Worm (Caenorhabditis elegans): ENCODE results near the gene smk-1.
"Not testable (repeated sequence)": the region's sequence is repeated elsewhere in the genome, so short reads cannot be mapped to it uniquely, and the experiment has no call there.

smk-1 gene

DNA sequence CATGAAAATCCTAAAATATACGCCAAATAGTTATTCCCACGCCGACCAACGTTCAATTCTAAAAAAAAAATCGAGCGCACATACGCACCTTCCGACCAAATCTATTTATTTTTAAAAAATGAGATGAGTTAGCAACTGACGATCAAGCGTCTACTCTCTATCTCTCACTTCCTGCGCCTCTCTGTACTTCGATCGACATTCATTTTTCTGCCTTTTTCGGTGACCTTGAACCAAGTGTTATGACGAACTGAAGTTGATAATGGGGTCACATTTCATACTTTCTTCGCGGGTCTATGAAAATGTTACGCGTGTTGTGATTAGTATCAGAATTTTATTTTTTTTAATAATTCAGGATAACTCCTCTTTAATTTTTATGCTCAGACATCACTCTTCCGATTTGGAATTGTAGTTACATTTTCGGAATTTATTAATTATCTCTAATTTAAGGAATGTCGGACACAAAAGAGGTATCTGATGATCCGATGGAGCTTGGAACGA lies at the start of gene smk-1:
Gene smk-1 (plus strand): TSS at position 448 of the 498 bp plus-strand sequence.
- no peak for TF ChIP-seq ceh-36 (tag; optimal IDR thresholded peaks at IDR 0.05)
- TF ChIP-seq sea-1 (GFP tag; conservative IDR thresholded peaks at IDR 0.05) = no peak
- no peak for TF ChIP-seq flt-1 (GFP tag; IDR thresholded peaks at IDR 0.05)
- no peak for TF ChIP-seq hmg-4 (GFP tag; optimal IDR thresholded peaks at IDR 0.05)
- no peak for TF ChIP-seq scrt-1 (GFP tag; IDR thresholded peaks at IDR 0.05)
- no peak for TF ChIP-seq ama-1 (optimal IDR thresholded peaks at IDR 0.05)
- TF ChIP-seq aly-1 (tag; optimal IDR thresholded peaks at IDR 0.05) = no peak

DNA sequence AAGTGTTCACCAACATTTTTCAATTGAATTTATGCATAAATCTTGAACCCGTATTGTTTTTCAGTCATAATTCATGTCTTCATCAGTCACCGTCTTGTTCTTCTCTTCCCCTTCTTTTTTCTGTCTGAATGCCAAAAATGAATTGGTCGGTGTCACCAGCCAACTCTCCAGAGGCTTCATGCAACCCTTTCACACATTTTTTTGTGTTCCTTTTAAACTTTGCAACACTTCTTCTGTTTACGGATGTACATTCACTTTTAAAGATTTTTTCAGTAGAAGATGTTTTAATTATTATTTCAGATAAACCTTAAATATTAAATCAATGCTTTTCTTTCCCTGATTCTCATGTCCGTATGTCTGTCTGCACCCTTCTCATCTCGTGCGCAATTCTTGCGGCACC lies 46.7 kb upstream of the smk-1 start, which contains the start of gene acr-16:
Gene acr-16 (plus strand): TSS at position 301 of the 400 bp plus-strand sequence.
- TF ChIP-seq tbx-11 (GFP tag; IDR thresholded peaks at IDR 0.05) (no peak), ets-7 (tag; optimal IDR thresholded peaks at IDR 0.05) (no peak), tbx-37 (GFP tag; conservative IDR thresholded peaks at IDR 0.05) (no peak), pes-1 (GFP tag; IDR thresholded peaks at IDR 0.05) (no peak), F13C5.2 (tag; optimal IDR thresholded peaks at IDR 0.05) (no peak), sea-1 (GFP tag; conservative IDR thresholded peaks at IDR 0.05) (no peak), flt-1 (GFP tag; IDR thresholded peaks at IDR 0.05) (no peak), aly-1 (tag; optimal IDR thresholded peaks at IDR 0.05) (no peak), ceh-36 (tag; optimal IDR thresholded peaks at IDR 0.05) (no peak), hmbx-1 (tag; optimal IDR thresholded peaks at IDR 0.05) (no peak), hnd-1 (tag; optimal IDR thresholded peaks at IDR 0.05) (no peak), B0310.2 (tag; optimal IDR thresholded peaks at IDR 0.05) (no peak), tra-4 (tag; optimal IDR thresholded peaks at IDR 0.05) (no peak), ceh-13 (GFP tag; optimal IDR thresholded peaks at IDR 0.05) (no peak), hmg-4 (GFP tag; optimal IDR thresholded peaks at IDR 0.05) (no peak)

DNA sequence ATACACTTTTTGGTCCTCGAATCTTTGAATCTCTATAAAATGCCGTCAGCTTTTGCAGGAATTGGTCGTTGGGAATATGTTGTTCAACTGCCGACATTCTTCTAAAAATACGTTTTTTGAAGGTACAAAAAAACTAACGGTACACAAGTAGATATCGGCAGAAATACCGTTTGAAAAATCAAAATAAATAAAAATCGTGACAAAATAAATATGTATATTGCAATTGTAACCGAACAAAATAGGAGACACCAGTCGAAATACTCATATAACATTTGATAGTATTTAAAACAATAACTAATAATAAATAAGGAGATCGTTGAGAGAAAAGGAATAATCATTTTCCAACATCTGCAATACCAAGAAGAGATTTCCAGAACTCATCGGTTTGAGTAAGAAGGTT lies 42.5 kb upstream of the smk-1 start, which contains the start of gene F25G6.8:
Gene F25G6.8 (minus strand): TSS at position 101 of the 400 bp plus-strand sequence.
- TF ChIP-seq ceh-13 (GFP tag; optimal IDR thresholded peaks at IDR 0.05) (no peak), scrt-1 (GFP tag; IDR thresholded peaks at IDR 0.05) (no peak), flt-1 (GFP tag; IDR thresholded peaks at IDR 0.05) (no peak), ama-1 (optimal IDR thresholded peaks at IDR 0.05) (no peak), hnd-1 (tag; optimal IDR thresholded peaks at IDR 0.05) (no peak), hmbx-1 (tag; optimal IDR thresholded peaks at IDR 0.05) (no peak), B0310.2 (tag; optimal IDR thresholded peaks at IDR 0.05) (no peak), tra-4 (tag; optimal IDR thresholded peaks at IDR 0.05) (no peak), pes-1 (GFP tag; IDR thresholded peaks at IDR 0.05) (no peak), hmg-4 (GFP tag; optimal IDR thresholded peaks at IDR 0.05) (no peak), sea-1 (GFP tag; conservative IDR thresholded peaks at IDR 0.05) (no peak), tbx-11 (GFP tag; IDR thresholded peaks at IDR 0.05) (no peak), ets-7 (tag; optimal IDR thresholded peaks at IDR 0.05) (no peak), aly-1 (tag; optimal IDR thresholded peaks at IDR 0.05) (no peak), F13C5.2 (tag; optimal IDR thresholded peaks at IDR 0.05) (no peak), tbx-37 (GFP tag; conservative IDR thresholded peaks at IDR 0.05) (no peak)

DNA sequence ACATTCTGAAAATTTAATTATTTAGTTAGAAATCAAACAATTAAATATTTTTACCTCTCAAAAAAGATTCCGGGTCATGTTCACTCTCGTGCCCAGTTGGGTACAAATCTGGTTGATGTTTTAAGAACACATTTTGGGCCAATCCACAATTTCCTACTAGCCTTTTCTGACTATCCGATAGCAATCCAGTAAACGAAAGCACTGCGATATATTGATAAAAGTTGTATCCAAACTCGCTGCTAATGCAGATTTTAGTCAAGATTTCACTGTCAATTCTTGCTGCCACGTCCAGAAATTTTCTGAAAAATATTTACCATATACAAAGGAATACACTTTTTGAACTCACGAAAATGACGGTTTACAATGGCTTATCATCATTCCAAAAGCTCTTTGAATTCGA lies 38.4 kb upstream of the smk-1 start:
- TF ChIP-seq hnd-1 (tag; optimal IDR thresholded peaks at IDR 0.05) (no peak), scrt-1 (GFP tag; IDR thresholded peaks at IDR 0.05) (no peak), ama-1 (optimal IDR thresholded peaks at IDR 0.05) (no peak), ets-7 (tag; optimal IDR thresholded peaks at IDR 0.05) (no peak)

DNA sequence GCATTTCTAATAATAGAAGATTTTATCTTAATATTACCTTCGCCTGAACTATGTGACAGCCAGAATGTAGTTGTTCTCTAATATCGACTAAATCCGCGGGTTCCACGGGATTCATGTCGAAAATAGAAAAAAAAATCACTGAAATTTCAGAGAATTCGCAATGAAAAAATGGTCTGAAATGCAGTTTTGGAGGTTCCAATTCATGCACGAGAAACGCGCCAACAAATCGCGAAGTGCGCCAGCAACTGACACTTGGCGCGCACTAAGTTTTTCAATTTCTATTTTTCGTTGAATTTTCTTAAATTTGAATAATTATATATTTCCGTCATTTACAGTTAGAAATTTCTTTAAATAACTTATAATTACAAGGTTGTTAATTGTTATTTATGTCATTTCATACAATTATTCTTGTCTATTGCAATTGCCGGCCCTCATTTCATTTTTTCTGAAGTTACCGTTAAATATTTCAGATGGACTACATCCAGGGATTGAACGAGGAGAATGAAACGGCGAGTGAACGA lies 37.7 kb upstream of the smk-1 start, which contains the start of the genes F25G6.9 and symk-1:
Gene F25G6.9 (minus strand): TSS at position 160 of the 521 bp plus-strand sequence.
Gene symk-1 (plus strand): TSS at position 471 of the 521 bp plus-strand sequence.
- TF ChIP-seq F13C5.2 (tag; optimal IDR thresholded peaks at IDR 0.05) = no peak
- TF ChIP-seq ets-7 (tag; optimal IDR thresholded peaks at IDR 0.05) = no peak

DNA sequence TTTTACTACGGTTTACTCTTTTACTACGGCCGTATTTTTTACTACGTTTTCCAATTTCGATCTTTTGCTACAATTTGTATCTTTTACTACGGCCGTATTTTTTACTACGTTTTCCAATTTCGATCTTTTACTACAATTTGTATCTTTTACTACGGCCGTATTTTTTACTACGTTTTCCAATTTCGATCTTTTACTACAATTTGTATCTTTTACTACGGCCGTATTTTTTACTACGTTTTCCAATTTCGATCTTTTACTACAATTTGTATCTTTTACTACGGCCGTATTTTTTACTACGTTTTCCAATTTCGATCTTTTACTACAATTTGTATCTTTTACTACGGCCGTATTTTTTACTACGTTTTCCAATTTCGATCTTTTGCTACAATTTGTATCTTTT lies 32.8 kb upstream of the smk-1 start, which contains the start of gene F25G6.1:
Gene F25G6.1 (plus strand): TSS at position 301 of the 400 bp plus-strand sequence.
- not testable (repeated sequence) for TF ChIP-seq ceh-13 (GFP tag; optimal IDR thresholded peaks at IDR 0.05); F13C5.2 (tag; optimal IDR thresholded peaks at IDR 0.05); hmbx-1 (tag; optimal IDR thresholded peaks at IDR 0.05)

DNA sequence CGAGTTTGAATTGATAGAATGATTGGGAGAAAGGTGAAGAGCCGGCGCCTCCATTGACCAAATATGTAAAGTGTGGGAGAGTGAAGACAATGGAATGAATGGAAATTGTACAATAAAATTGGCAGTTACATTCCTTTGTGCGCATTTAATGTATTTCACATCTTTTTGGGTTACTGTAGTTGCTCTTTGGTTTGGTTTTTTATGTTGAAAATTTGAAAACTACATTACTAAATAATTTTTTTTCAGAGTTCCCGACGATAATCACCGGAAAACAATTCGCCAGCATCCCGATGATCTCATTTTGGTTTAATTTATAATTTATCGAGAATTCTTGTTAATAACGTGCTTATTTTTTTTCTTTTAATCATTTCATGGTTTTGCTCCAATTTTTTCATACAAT lies 26.6 kb upstream of the smk-1 start, which contains the start of gene C10B5.1:
Gene C10B5.1 (plus strand): TSS at position 301 of the 400 bp plus-strand sequence.
- TF ChIP-seq F13C5.2 (tag; optimal IDR thresholded peaks at IDR 0.05) (no peak), ceh-36 (tag; optimal IDR thresholded peaks at IDR 0.05) (no peak), tra-4 (tag; optimal IDR thresholded peaks at IDR 0.05) (no peak), flt-1 (GFP tag; IDR thresholded peaks at IDR 0.05) (no peak), scrt-1 (GFP tag; IDR thresholded peaks at IDR 0.05) (no peak), hnd-1 (tag; optimal IDR thresholded peaks at IDR 0.05) (no peak), ets-7 (tag; optimal IDR thresholded peaks at IDR 0.05) (no peak), hmg-4 (GFP tag; optimal IDR thresholded peaks at IDR 0.05) (no peak), aly-1 (tag; optimal IDR thresholded peaks at IDR 0.05) (no peak), B0310.2 (tag; optimal IDR thresholded peaks at IDR 0.05) (no peak), ama-1 (optimal IDR thresholded peaks at IDR 0.05) (no peak), pes-1 (GFP tag; IDR thresholded peaks at IDR 0.05) (no peak)

DNA sequence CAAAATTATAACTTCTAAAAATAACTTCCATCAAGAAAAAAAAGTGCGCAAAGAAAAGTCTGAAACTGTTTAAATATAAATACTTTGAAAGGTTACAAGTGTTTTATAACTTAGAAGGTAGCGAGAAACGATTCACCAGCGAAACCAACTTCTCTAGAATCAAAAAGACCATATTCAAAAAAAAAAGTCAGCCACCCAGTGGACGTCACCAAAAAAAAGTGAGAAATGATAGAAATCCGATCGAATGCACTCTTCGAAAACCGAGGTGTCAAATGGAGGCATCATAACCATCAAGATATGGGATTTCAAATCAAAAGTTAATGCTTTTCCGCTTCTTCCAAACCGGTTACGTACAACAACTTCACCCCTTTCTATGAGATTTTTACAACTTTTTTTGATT lies 21.1 kb upstream of the smk-1 start:
- TF ChIP-seq hnd-1 (tag; optimal IDR thresholded peaks at IDR 0.05) (no peak), tbx-37 (GFP tag; conservative IDR thresholded peaks at IDR 0.05) (no peak), B0310.2 (tag; optimal IDR thresholded peaks at IDR 0.05) (no peak), tra-4 (tag; optimal IDR thresholded peaks at IDR 0.05) (no peak), ets-7 (tag; optimal IDR thresholded peaks at IDR 0.05) (no peak)

Measured in whole organism, early embryonic.